Fruit fly (Drosophila melanogaster): ENCODE results near the gene ttk.
A peak's percentile ranks its signal among the peaks of the same experiment; 100 is the strongest.

Gene ttk

DNA sequence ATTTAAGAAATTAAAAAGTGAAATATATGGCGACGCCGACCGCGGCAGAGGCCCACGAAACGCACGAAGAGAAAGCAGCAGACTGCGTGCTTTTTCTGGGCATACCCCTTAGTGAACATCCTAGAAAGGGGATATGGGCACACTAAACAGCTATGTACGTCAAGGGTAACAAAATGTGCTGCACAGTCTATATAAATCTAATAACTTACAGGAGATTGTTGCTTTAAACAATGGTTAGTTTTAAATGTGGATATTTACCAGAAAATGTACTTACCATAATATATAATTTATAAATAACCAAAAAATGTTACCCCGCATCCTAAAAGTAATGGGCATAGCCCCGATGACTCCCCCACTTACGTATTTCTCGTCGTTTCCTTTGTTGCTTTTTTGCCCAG, 4.5 kb downstream of the ttk start (continued):
- TF ChIP-seq CG12659 (GFP tag; optimal IDR thresholded peaks at IDR 0.05) (no peak), Adf1 (GFP tag; IDR thresholded peaks at IDR 0.05) (peak; percentile 46; the same call in 1 of the 2 replicates), H15 (GFP tag; IDR thresholded peaks at IDR 0.05) (no peak), ap (GFP tag; IDR thresholded peaks at IDR 0.05) (0 out of 2 replicates have a peak, but pooled peaks have one; percentile 12), bcd (GFP tag; optimal IDR thresholded peaks at IDR 0.05) (peak; percentile 8), Oli (tag; optimal IDR thresholded peaks at IDR 0.05) (peak; percentile 15), CG13296 (GFP tag; optimal IDR thresholded peaks at IDR 0.05) (no peak), Ptx1 (GFP tag; IDR thresholded peaks at IDR 0.05) (peak; percentile 11; the same call in 1 of the 2 replicates), chm (GFP tag; IDR thresholded peaks at IDR 0.05) (no peak), CG2678 (tag; optimal IDR thresholded peaks at IDR 0.05) (peak; percentile 22), CG4854 (GFP tag; optimal IDR thresholded peaks at IDR 0.05) (no peak), CG17359 (tag; optimal IDR thresholded peaks at IDR 0.05) (peak; percentile 16), CG2712 (tag; optimal IDR thresholded peaks at IDR 0.05) (peak; percentile 21), gem (tag; optimal IDR thresholded peaks at IDR 0.05) (peak; percentile 38), CG7357 (GFP tag; IDR thresholded peaks at IDR 0.05) (no peak), Myb (GFP tag; optimal IDR thresholded peaks at IDR 0.05) (no peak), schlank (tag; optimal IDR thresholded peaks at IDR 0.05) (no peak), CG18599 (GFP tag; optimal IDR thresholded peaks at IDR 0.05) (no peak), phol (tag; optimal IDR thresholded peaks at IDR 0.05) (peak; percentile 41), grn (GFP tag; optimal IDR thresholded peaks at IDR 0.05) (no peak), bsh (GFP tag; optimal IDR thresholded peaks at IDR 0.05) (peak in 1 of 2 experiments; percentile 23), CG7839 (tag; optimal IDR thresholded peaks at IDR 0.05) (peak; percentile 1), CG15601 (tag; optimal IDR thresholded peaks at IDR 0.05) (no peak), HmgD (GFP tag; optimal IDR thresholded peaks at IDR 0.05) (no peak), Ssrp (tag; optimal IDR thresholded peaks at IDR 0.05) (peak; percentile 10), jing (GFP tag; optimal IDR thresholded peaks at IDR 0.05) (no peak), row (GFP tag; IDR thresholded peaks at IDR 0.05) (peak; percentile 43; the same call in 1 of the 3 replicates)

DNA sequence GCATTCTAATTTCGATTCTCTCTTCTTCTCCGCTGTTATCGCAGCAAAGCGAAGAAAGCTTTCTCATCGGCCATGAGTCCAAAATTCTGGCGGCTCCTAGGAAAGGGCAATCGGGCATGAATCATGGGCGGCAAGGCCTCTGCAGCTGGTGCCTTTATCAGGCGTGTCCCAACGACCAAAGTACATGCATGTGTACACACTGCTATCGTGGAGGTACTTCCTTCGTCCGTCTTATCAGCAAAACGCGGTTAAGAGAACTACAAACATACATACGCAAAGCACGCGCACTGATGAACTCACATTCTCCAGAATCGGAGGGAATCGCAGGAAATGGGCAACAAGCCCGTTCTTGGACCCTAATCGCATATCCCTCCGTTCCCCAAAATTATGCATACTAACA, 5.3 kb downstream of the ttk start:
- TF ChIP-seq sim (GFP tag; IDR thresholded peaks at IDR 0.05): no peak
- no peak for TF ChIP-seq gce (GFP tag; IDR thresholded peaks at IDR 0.05)
- no peak for TF ChIP-seq tll (GFP tag; optimal IDR thresholded peaks at IDR 0.05)
- no peak for TF ChIP-seq hb (GFP tag; IDR thresholded peaks at IDR 0.05; ENCODE audit: partially characterized antibody)
- no peak for TF ChIP-seq NFAT (GFP tag; IDR thresholded peaks at IDR 0.05)
- peak; percentile 54 for TF ChIP-seq nom (GFP tag; optimal IDR thresholded peaks at IDR 0.05)

DNA sequence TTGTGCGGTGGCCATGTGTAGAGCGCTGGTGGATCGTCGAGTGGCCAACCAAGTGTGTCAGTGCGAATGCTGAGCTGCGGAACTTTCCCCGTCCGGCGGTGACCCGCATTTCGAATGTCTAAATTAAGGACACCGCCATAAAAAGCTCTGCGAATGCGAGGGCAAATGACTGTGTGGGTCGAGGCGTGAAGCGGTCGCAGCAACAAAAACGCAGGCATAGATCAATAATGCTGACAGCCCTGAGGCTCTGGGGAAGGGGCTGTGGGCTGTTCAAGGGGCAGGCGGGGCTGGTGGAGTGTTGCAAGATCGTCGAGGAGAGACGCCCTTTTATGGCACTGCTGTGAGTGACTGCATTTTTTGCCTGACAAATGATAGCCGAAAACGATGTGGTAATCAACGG, 5.8 kb downstream of the ttk start:
- TF ChIP-seq cas (GFP tag; IDR thresholded peaks at IDR 0.05) (no peak), lov (optimal IDR thresholded peaks at IDR 0.05) (no peak), lov (GFP tag; IDR thresholded peaks at IDR 0.05) (0 out of 3 replicates have a peak, but pooled peaks have one; percentile 29), salm (tag; optimal IDR thresholded peaks at IDR 0.05) (no peak), CG10366 (GFP tag; IDR thresholded peaks at IDR 0.05) (0 out of 2 replicates have a peak, but pooled peaks have one; percentile 16), sr (GFP tag; IDR thresholded peaks at IDR 0.05) (peak; percentile 75; the same call in 2 of the 3 replicates), ken (GFP tag; IDR thresholded peaks at IDR 0.05) (0 out of 3 replicates have a peak, but pooled peaks have one; percentile 11), cad (GFP tag; optimal IDR thresholded peaks at IDR 0.05) (no peak), gcm (GFP tag; optimal IDR thresholded peaks at IDR 0.05) (peak; percentile 41), CG11504 (tag; optimal IDR thresholded peaks at IDR 0.05) (no peak), crol (GFP tag; IDR thresholded peaks at IDR 0.05) (peak; percentile 54), jing (GFP tag; optimal IDR thresholded peaks at IDR 0.05) (no peak), aop (GFP tag; IDR thresholded peaks at IDR 0.05) (no peak), slbo (GFP tag; IDR thresholded peaks at IDR 0.05) (0 out of 2 replicates have a peak, but pooled peaks have one; percentile 14), D (optimal IDR thresholded peaks at IDR 0.05) (no peak), D (GFP tag; optimal IDR thresholded peaks at IDR 0.05) (no peak), ttk (GFP tag; IDR thresholded peaks at IDR 0.05) (peak; percentile 30; the same call in 1 of the 2 replicates)

Data from whole organism, embryonic.